Worm (Caenorhabditis elegans) whole organism, L4 larva: Measurements from ENCODE around the gene brp-1.

Experiments
- Y48G9A.11 ChIP-seq: fragments of 200-800 bp; sonication (Bioruptor generic); IDR thresholded peaks from 2 replicates; pipeline ENCODE4 v1.3.6; 2022; ENCODE audit warnings: missing genetic modification reagents, missing genetic modification characterization, missing compliant biosample characterization
- Y5F2A.4 ChIP-seq: fragments of 200-800 bp; sonication (Bioruptor generic); optimal IDR thresholded peaks from 2 replicates; lab custom pipeline; 2018; ENCODE audit warnings: mild to moderate bottlenecking, missing genetic modification characterization, missing compliant biosample characterization
- attf-4 ChIP-seq: sonication (generic microtip); optimal IDR thresholded peaks from 3 replicates; lab custom pipeline; 2017; ENCODE audit warnings: missing biosample characterization, missing genetic modification characterization
- ceh-32 ChIP-seq: sonication (generic microtip); optimal IDR thresholded peaks from 2 replicates; lab custom pipeline; 2016; ENCODE audit warnings: mild to moderate bottlenecking, missing genetic modification characterization, missing compliant biosample characterization; ENCODE audit not compliant: poor library complexity
- daf-19 ChIP-seq: fragments of 200-800 bp; sonication (Bioruptor generic); conservative IDR thresholded peaks from 2 replicates; pipeline ENCODE4 v1.3.6; 2022; ENCODE audit warnings: missing genetic modification characterization, missing compliant biosample characterization
- hlh-11 ChIP-seq: fragments of 200-800 bp; sonication (Bioruptor generic); optimal IDR thresholded peaks from 2 replicates; lab custom pipeline; 2018; ENCODE audit warnings: mild to moderate bottlenecking, missing genetic modification characterization, missing compliant biosample characterization
- lin-39 ChIP-seq: fragments of 150-350 bp; optimal IDR thresholded peaks from 2 replicates; lab custom pipeline; 2014; ENCODE audit warnings: missing biosample characterization, missing genetic modification reagents, missing genetic modification characterization
- lir-3 ChIP-seq: sonication (generic microtip); optimal IDR thresholded peaks from 2 replicates; lab custom pipeline; 2016; ENCODE audit warnings: mild to moderate bottlenecking, missing genetic modification characterization, missing compliant biosample characterization
- mdl-1 ChIP-seq, 2 experiments: fragments of 150-350 bp in 1 of 2; sonication (generic microtip) in 1 of 2; optimal IDR thresholded peaks; 2 replicates each; lab custom pipeline; 2014 to 2017; ENCODE audit warnings: missing biosample characterization in 2 of 2, missing genetic modification characterization in 2 of 2
- mdt-29 ChIP-seq: fragments of 200-800 bp; sonication (Bioruptor generic); IDR thresholded peaks from 2 replicates; pipeline ENCODE4 v1.3.6; 2022; ENCODE audit warnings: missing genetic modification reagents, missing genetic modification characterization, missing compliant biosample characterization
- mxl-2 ChIP-seq: fragments of 200-800 bp; sonication (Bioruptor generic); conservative IDR thresholded peaks from 2 replicates; pipeline ENCODE4 v1.3.6; 2022; ENCODE audit warnings: missing genetic modification reagents, missing genetic modification characterization, missing compliant biosample characterization
- nhr-41 ChIP-seq: fragments of 200-800 bp; sonication (Bioruptor generic); IDR thresholded peaks from 2 replicates; pipeline ENCODE4 v1.3.6; 2022; ENCODE audit warnings: missing genetic modification reagents, missing genetic modification characterization, missing compliant biosample characterization
- pha-4 ChIP-seq, 2 experiments: fragments of 150-350 bp in 1 of 2; fragments of 200-800 bp in 1 of 2; sonication (Bioruptor generic) in 1 of 2; IDR thresholded peaks in 1 of 2; optimal IDR thresholded peaks in 1 of 2; 2 replicates each; pipeline versions ENCODE4 v1.3.6 to Lab custom; 2014 to 2022; ENCODE audit warnings: missing genetic modification characterization in 2 of 2, missing genetic modification reagents in 2 of 2, missing biosample characterization in 1 of 2, missing compliant biosample characterization in 1 of 2
- skn-1 ChIP-seq: fragments of 150-350 bp; optimal IDR thresholded peaks from 2 replicates; lab custom pipeline; 2014; ENCODE audit warnings: missing biosample characterization, missing genetic modification characterization
- spr-1 ChIP-seq: sonication (generic microtip); optimal IDR thresholded peaks from 2 replicates; lab custom pipeline; 2016; ENCODE audit warnings: mild to moderate bottlenecking, missing genetic modification characterization, missing compliant biosample characterization

The brp-1 gene

DNA sequence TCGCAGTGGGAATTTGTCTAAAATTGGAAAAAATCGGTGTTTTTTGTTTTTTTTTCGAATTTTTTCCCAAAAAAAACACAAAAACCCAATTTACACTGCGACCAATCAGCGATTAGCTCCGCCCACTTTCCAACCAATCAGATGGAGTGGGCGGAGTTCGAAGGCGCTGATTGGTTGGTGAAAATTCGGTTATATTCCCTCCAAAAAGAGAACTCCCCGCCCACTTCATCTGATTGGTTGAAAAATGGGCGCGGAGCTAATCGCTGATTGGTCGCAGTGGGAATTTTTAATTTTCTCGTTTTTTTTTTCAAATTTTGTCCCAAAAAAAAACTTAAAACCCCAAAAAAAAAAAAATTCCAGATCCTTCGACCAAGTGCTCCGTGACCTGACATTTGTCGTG, 44.1 kb downstream of the brp-1 start:
- no peak for TF ChIP-seq lin-39
- TF ChIP-seq lir-3 (tag; lab: Kevin White, UChicago) = no peak
- no peak for TF ChIP-seq skn-1 (tag; lab: Kevin White, UChicago)
- TF ChIP-seq, all 104 proteins: peak for 0

DNA sequence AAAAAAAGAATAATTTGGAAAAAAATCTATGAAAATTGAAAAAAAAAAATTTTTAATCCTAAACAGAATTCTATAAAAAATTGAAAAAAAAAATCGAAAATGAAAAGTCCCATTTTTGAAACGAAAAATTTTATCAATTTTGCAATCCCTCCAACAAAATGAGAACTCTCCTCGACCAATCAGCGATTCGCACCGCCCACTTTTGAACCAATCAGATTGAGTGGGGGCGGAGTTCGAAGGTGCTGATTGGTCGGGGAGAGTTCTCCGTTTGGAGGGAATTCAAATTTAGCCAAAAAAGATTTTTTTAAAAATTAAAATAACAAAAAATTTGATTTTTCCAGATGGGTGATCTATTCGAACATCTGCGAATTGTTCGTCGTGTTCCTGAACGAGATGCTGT, 47.4 kb downstream of the brp-1 start:
- TF ChIP-seq mdt-29 (GFP tag; lab: Robert Waterston, UW) (no peak), attf-4 (no peak), pha-4 (GFP tag; IDR thresholded peaks at IDR 0.05; lab: Robert Waterston, UW) (no peak), pha-4 (tag; optimal IDR thresholded peaks at IDR 0.05; lab: Kevin White, UChicago) (no peak), mxl-2 (no peak), hlh-11 (tag; lab: Kevin White, UChicago) (no peak), daf-19 (GFP tag; lab: Robert Waterston, UW) (no peak), Y48G9A.11 (GFP tag; lab: Robert Waterston, UW) (no peak), ceh-32 (tag; lab: Kevin White, UChicago) (no peak), Y5F2A.4 (GFP tag; lab: Kevin White, UChicago) (no peak), spr-1 (no peak), nhr-41 (no peak), mdl-1 (tag; optimal IDR thresholded peaks at IDR 0.05; lab: Kevin White, UChicago) (no peak)
